Worm (Caenorhabditis elegans): ENCODE results near the gene srab-20.

DNA sequence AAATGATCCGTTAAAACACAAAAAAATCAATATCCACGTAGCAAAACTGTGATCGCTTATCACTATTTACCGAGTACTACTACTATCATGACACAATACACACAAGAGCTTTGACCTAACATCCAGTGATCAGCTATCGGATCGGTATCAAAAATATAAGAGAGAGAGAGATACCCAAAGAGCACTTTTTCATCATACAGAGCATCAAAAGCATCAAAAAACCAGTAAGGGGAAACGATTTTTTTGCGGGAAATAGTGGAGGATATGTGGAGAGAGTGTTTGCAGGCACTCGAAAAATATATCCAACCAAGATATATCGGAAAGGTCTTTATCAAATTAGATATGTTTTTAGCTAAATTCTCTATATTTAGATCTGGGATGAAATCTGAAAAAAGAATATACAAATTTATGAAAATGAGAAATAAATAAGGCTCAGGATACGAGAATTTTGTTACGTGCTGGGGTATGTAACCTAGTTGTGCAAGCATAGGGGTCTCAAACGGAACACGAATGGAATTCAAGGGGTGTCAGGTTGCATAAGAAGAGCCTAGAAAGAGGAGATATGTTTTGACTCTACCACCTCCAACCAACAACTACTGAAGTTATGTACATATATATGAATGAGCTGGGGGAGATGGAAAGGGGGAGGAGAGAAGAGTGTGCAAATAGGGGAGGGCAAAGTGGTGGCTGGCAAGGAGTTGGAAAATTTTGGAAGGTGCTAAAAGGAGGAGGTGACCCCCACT is 16.5 kb downstream of the srab-20 start:
- no peak for TF ChIP-seq pqm-1 (tag; optimal IDR thresholded peaks at IDR 0.05)
- no peak for TF ChIP-seq unc-130 (tag; optimal IDR thresholded peaks at IDR 0.05)
- no peak for TF ChIP-seq ceh-82 (tag; optimal IDR thresholded peaks at IDR 0.05)
- no peak for TF ChIP-seq aha-1 (tag; optimal IDR thresholded peaks at IDR 0.05)
- no peak for TF ChIP-seq ceh-8 (GFP tag; optimal IDR thresholded peaks at IDR 0.05)
- no peak for TF ChIP-seq elt-3 (tag; optimal IDR thresholded peaks at IDR 0.05)
